Worm (Caenorhabditis elegans) whole organism, L3 larva: ENCODE results near the gene Y46G5A.29.

Experiments used
- ZK546.5 ChIP-seq: sonication (generic microtip); optimal IDR thresholded peaks from 2 replicates; lab custom pipeline; 2017; ENCODE audit warnings: missing biosample characterization, missing genetic modification characterization
- ama-1 ChIP-seq: fragments of 150-350 bp; optimal IDR thresholded peaks from 2 replicates; lab custom pipeline; 2018
- ceh-16 ChIP-seq: sonication (generic microtip); optimal IDR thresholded peaks from 2 replicates; lab custom pipeline; 2017; ENCODE audit warnings: missing biosample characterization, missing genetic modification characterization
- ceh-28 ChIP-seq: fragments of 150-350 bp; optimal IDR thresholded peaks from 2 replicates; lab custom pipeline; 2014; ENCODE audit warnings: missing biosample characterization, missing genetic modification reagents, missing genetic modification characterization
- ceh-82 ChIP-seq: fragments of 150-350 bp; optimal IDR thresholded peaks from 2 replicates; lab custom pipeline; 2014; ENCODE audit warnings: missing biosample characterization, missing genetic modification characterization
- ceh-9 ChIP-seq: sonication (generic microtip); optimal IDR thresholded peaks from 2 replicates; lab custom pipeline; 2018; ENCODE audit warnings: missing biosample characterization, missing genetic modification characterization
- daf-12 ChIP-seq: fragments of 150-350 bp; optimal IDR thresholded peaks from 2 replicates; lab custom pipeline; 2014; ENCODE audit warnings: missing biosample characterization, missing genetic modification reagents, missing genetic modification characterization
- egl-27 ChIP-seq: sonication (generic microtip); optimal IDR thresholded peaks from 4 replicates; lab custom pipeline; 2017; ENCODE audit warnings: missing biosample characterization, missing genetic modification reagents, missing genetic modification characterization
- egl-5 ChIP-seq: fragments of 150-350 bp; optimal IDR thresholded peaks from 2 replicates; lab custom pipeline; 2017; ENCODE audit warnings: missing biosample characterization, missing genetic modification reagents, missing genetic modification characterization, inconsistent platforms
- elt-1 ChIP-seq: fragments of 150-350 bp; optimal IDR thresholded peaks from 2 replicates; lab custom pipeline; 2014; ENCODE audit warnings: missing biosample characterization, missing genetic modification characterization
- elt-2 ChIP-seq: sonication (generic microtip); optimal IDR thresholded peaks from 2 replicates; lab custom pipeline; 2016; ENCODE audit warnings: missing genetic modification reagents, mild to moderate bottlenecking, missing genetic modification characterization, missing compliant biosample characterization
- elt-3 ChIP-seq, 3 experiments: fragments of 150-350 bp in 1 of 3; sonication (generic microtip) in 2 of 3; optimal IDR thresholded peaks; 2 replicates in 2 of 3; 4 replicates in 1 of 3; lab custom pipeline; 2014 to 2017; ENCODE audit warnings: missing biosample characterization in 3 of 3, missing genetic modification characterization in 3 of 3
- eor-1 ChIP-seq, 2 experiments: fragments of 150-350 bp; optimal IDR thresholded peaks; 2 replicates each; lab custom pipeline; 2014 to 2018; ENCODE audit warnings: missing biosample characterization in 2 of 2, missing genetic modification characterization in 2 of 2
- fkh-10 ChIP-seq: sonication (generic microtip); optimal IDR thresholded peaks from 2 replicates; lab custom pipeline; 2017; ENCODE audit warnings: missing biosample characterization, missing genetic modification reagents, missing genetic modification characterization
- fkh-2 ChIP-seq: fragments of 150-350 bp; optimal IDR thresholded peaks from 2 replicates; lab custom pipeline; 2014; ENCODE audit warnings: missing biosample characterization, missing genetic modification reagents, missing genetic modification characterization
- fos-1 ChIP-seq: fragments of 150-350 bp; optimal IDR thresholded peaks from 2 replicates; lab custom pipeline; 2014; ENCODE audit warnings: missing biosample characterization, missing genetic modification characterization
- hmg-11 ChIP-seq: sonication (generic microtip); optimal IDR thresholded peaks from 2 replicates; lab custom pipeline; 2016; ENCODE audit warnings: missing genetic modification characterization, missing compliant biosample characterization
- jun-1 ChIP-seq: fragments of 150-350 bp; optimal IDR thresholded peaks from 2 replicates; lab custom pipeline; 2014; ENCODE audit warnings: missing biosample characterization, missing genetic modification reagents, missing genetic modification characterization
- lin-15B ChIP-seq: fragments of 150-350 bp; optimal IDR thresholded peaks from 2 replicates; lab custom pipeline; 2014; ENCODE audit warnings: missing biosample characterization, missing genetic modification characterization
- lsy-12 ChIP-seq: sonication (generic microtip); optimal IDR thresholded peaks from 2 replicates; lab custom pipeline; 2016; ENCODE audit warnings: mild to moderate bottlenecking, missing genetic modification characterization, missing compliant biosample characterization
- mdl-1 ChIP-seq: fragments of 150-350 bp; optimal IDR thresholded peaks from 2 replicates; lab custom pipeline; 2014; ENCODE audit warnings: missing biosample characterization, missing genetic modification characterization
- mml-1 ChIP-seq: fragments of 150-350 bp; sonication (generic microtip); optimal IDR thresholded peaks from 3 replicates; lab custom pipeline; 2014; ENCODE audit warnings: missing biosample characterization, missing genetic modification characterization
- nfya-1 ChIP-seq: sonication (generic microtip); optimal IDR thresholded peaks from 2 replicates; lab custom pipeline; 2017; ENCODE audit warnings: missing genetic modification characterization, mild to moderate bottlenecking, missing compliant biosample characterization, antibody characterized with exemption, moderate library complexity; ENCODE audit not compliant: insufficient read depth
- nhr-23 ChIP-seq: fragments of 150-350 bp; optimal IDR thresholded peaks from 2 replicates; lab custom pipeline; 2014; ENCODE audit warnings: missing biosample characterization, missing genetic modification reagents, missing genetic modification characterization
- nhr-237 ChIP-seq: fragments of 150-350 bp; optimal IDR thresholded peaks from 2 replicates; lab custom pipeline; 2014; ENCODE audit warnings: missing biosample characterization, missing genetic modification characterization
- nhr-28 ChIP-seq: fragments of 150-350 bp; optimal IDR thresholded peaks from 2 replicates; lab custom pipeline; 2014; ENCODE audit warnings: missing biosample characterization, missing genetic modification characterization
- nhr-67 ChIP-seq: fragments of 150-350 bp; optimal IDR thresholded peaks from 2 replicates; lab custom pipeline; 2014; ENCODE audit warnings: missing biosample characterization, missing genetic modification characterization
- nhr-77 ChIP-seq: fragments of 150-350 bp; optimal IDR thresholded peaks from 2 replicates; lab custom pipeline; 2014; ENCODE audit warnings: missing biosample characterization, missing genetic modification characterization
- pha-4 ChIP-seq: fragments of 150-350 bp; optimal IDR thresholded peaks from 2 replicates; lab custom pipeline; 2014; ENCODE audit warnings: missing biosample characterization, missing genetic modification reagents, missing genetic modification characterization
- pqm-1 ChIP-seq: fragments of 150-350 bp; optimal IDR thresholded peaks from 2 replicates; lab custom pipeline; 2017; ENCODE audit warnings: missing biosample characterization, missing genetic modification characterization, inconsistent platforms
- sea-2 ChIP-seq: fragments of 150-350 bp; sonication (generic microtip); optimal IDR thresholded peaks from 4 replicates; lab custom pipeline; 2014; ENCODE audit warnings: missing biosample characterization, missing genetic modification reagents, missing genetic modification characterization
- skn-1 ChIP-seq: fragments of 150-350 bp; optimal IDR thresholded peaks from 2 replicates; lab custom pipeline; 2014; ENCODE audit warnings: missing biosample characterization, missing genetic modification characterization
- snpc-4 ChIP-seq: fragments of 150-350 bp; optimal IDR thresholded peaks from 2 replicates; lab custom pipeline; 2014; ENCODE audit warnings: missing biosample characterization, missing genetic modification characterization
- tbx-2 ChIP-seq: sonication (generic microtip); optimal IDR thresholded peaks from 2 replicates; lab custom pipeline; 2016; ENCODE audit warnings: mild to moderate bottlenecking, missing genetic modification characterization, missing compliant biosample characterization
- unc-39 ChIP-seq: sonication (generic microtip); optimal IDR thresholded peaks from 4 replicates; lab custom pipeline; 2017; ENCODE audit warnings: missing biosample characterization, missing genetic modification characterization
- unc-62 ChIP-seq: fragments of 150-350 bp; sonication (generic microtip); optimal IDR thresholded peaks from 4 replicates; lab custom pipeline; 2014; ENCODE audit warnings: missing biosample characterization, missing genetic modification reagents, missing genetic modification characterization
- ztf-11 ChIP-seq: fragments of 150-350 bp; optimal IDR thresholded peaks from 2 replicates; lab custom pipeline; 2014; ENCODE audit warnings: missing biosample characterization, missing genetic modification characterization

Gene Y46G5A.29

ce11 chrII:12879758-12880157, 23.8 kb downstream of the Y46G5A.29 start:
- peak; percentile 89 for TF ChIP-seq elt-2 (tag; lab: Kevin White, UChicago)
- TF ChIP-seq mdl-1, result no peak
- TF ChIP-seq pqm-1 (tag; lab: Kevin White, UChicago), result peak; percentile 17
- no peak for TF ChIP-seq tbx-2

DNA sequence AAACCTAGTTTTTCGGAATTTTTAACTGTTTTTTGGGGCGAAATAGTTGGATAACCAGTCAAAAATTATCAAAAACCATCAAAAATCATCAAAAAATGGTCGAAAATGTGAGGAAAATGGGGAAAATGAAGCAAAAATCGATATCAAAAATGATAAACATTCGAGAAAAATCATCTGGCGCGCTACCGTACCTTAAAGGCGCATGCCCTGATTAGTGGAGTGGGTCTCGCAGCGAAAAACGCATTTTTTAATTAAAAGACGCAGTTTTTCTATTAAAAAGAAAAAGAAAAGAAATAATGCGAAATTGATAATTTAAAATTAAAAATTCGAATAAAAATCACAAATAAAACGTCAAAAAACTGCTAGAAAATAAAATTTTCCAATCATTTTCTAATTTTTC, 24.4 kb downstream of the Y46G5A.29 start, which contains the start of gene F35C5.1:
TSS of gene F35C5.1 (plus strand) at position 399 of the 400 bp plus-strand sequence.
- TF ChIP-seq ceh-16 (tag; lab: Kevin White, UChicago) (no peak), sea-2 (GFP tag; lab: Kevin White, UChicago) (no peak), daf-12 (tag; lab: Kevin White, UChicago) (no peak), ceh-28 (no peak), nhr-67 (tag; lab: Kevin White, UChicago) (no peak), unc-39 (tag; lab: Kevin White, UChicago) (no peak), elt-3 (tag; optimal IDR thresholded peaks at IDR 0.05; lab: Kevin White, UChicago) (no peak), elt-1 (no peak), pha-4 (no peak), fkh-10 (no peak), mml-1 (tag; lab: Kevin White, UChicago) (no peak), elt-2 (tag; lab: Kevin White, UChicago) (no peak), fos-1 (tag; lab: Kevin White, UChicago) (no peak), lin-15B (no peak), ceh-82 (tag; lab: Kevin White, UChicago) (no peak), eor-1 (tag; optimal IDR thresholded peaks at IDR 0.05; lab: Kevin White, UChicago) (no peak)

- TF ChIP-seq elt-1, result no peak
- no peak for TF ChIP-seq elt-2 (tag; lab: Kevin White, UChicago)
- TF ChIP-seq fos-1 (tag; lab: Kevin White, UChicago), result no peak
- TF ChIP-seq ama-1 (lab: Kevin White, UChicago), result no peak
- no peak for TF ChIP-seq fkh-2 (tag; lab: Kevin White, UChicago)
- TF ChIP-seq eor-1 (tag; optimal IDR thresholded peaks at IDR 0.05; lab: Kevin White, UChicago), result no peak
- TF ChIP-seq ztf-11, result no peak
- TF ChIP-seq jun-1 (tag; lab: Kevin White, UChicago), result no peak
- TF ChIP-seq nhr-23 (tag; lab: Kevin White, UChicago), result no peak
- no peak for TF ChIP-seq egl-5
- no peak for TF ChIP-seq sea-2 (GFP tag; lab: Kevin White, UChicago)
- no peak for TF ChIP-seq pqm-1 (tag; lab: Kevin White, UChicago)
- no peak for TF ChIP-seq ceh-9 (tag; lab: Kevin White, UChicago)
- no peak for TF ChIP-seq hmg-11 (tag; lab: Kevin White, UChicago)
- no peak for TF ChIP-seq skn-1
Observed at ce11 chrII:12884972-12885371, 29.0 kb downstream of the Y46G5A.29 start, which contains the start of gene sra-14. Gene sra-14 (plus strand): TSS chrII:12885272.

DNA sequence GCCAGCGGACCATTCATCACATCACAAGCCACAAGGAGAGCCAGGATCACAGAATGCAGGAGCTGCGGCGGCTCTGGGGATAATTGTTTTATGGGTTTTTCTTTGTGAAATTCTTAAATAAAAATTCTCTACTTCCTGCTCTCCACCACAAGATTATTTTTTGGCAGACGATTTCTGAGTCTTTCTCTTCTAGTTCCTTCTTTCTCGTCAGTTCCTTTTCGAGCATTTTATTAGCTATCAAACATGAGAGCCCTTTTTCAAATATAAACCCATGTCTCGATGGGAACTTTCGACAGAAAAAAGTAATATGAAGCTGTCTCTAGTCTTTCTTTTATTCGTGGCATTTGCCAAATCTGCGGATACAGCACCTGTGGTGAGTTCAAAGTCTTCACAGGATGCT, 32.5 kb downstream of the Y46G5A.29 start, which contains the start of gene F35C5.3:
TSS of gene F35C5.3 (plus strand) at position 301 of the 400 bp plus-strand sequence.
- no peak for TF ChIP-seq ceh-28
- TF ChIP-seq elt-2 (tag; lab: Kevin White, UChicago), result no peak
- TF ChIP-seq nhr-28, result no peak
- no peak for TF ChIP-seq egl-27 (tag; lab: Kevin White, UChicago)
- TF ChIP-seq ceh-9 (tag; lab: Kevin White, UChicago), result no peak
- no peak for TF ChIP-seq unc-62 (GFP tag; lab: Kevin White, UChicago)
- TF ChIP-seq nhr-77, result no peak
- no peak for TF ChIP-seq snpc-4 (tag; lab: Kevin White, UChicago)
- TF ChIP-seq mdl-1, result no peak
- TF ChIP-seq ZK546.5 (tag; lab: Kevin White, UChicago), result no peak
- no peak for TF ChIP-seq nhr-67 (tag; lab: Kevin White, UChicago)
- TF ChIP-seq lsy-12 (tag; lab: Kevin White, UChicago), result no peak
- TF ChIP-seq nhr-237 (tag; lab: Kevin White, UChicago), result no peak
- no peak for TF ChIP-seq ceh-82 (tag; lab: Kevin White, UChicago)
- TF ChIP-seq nfya-1 (tag; lab: Kevin White, UChicago), result no peak
- no peak for TF ChIP-seq fos-1 (tag; lab: Kevin White, UChicago)
